Fruit fly (Drosophila melanogaster) whole organism, prepupa: ENCODE results near the gene CG1785.

Source experiments
- Blimp-1 ChIP-seq: fragments of 200-800 bp; sonication (Bioruptor generic); optimal IDR thresholded peaks from 3 replicates; lab custom pipeline; 2017; ENCODE audit warnings: missing biosample characterization, missing genetic modification characterization, mild to moderate bottlenecking, moderate library complexity, missing genetic modification reagents
- CG10631 ChIP-seq: fragments of 200-800 bp; sonication (Bioruptor generic); optimal IDR thresholded peaks from 2 replicates; lab custom pipeline; 2016; ENCODE audit warnings: missing biosample characterization, missing genetic modification characterization
- CG10669 ChIP-seq: fragments of 200-800 bp; sonication (Bioruptor generic); optimal IDR thresholded peaks from 3 replicates; lab custom pipeline; 2018; ENCODE audit warnings: missing biosample characterization, mild to moderate bottlenecking, missing genetic modification characterization, moderate library complexity
- CG11294 ChIP-seq: fragments of 200-800 bp; sonication (Bioruptor generic); IDR thresholded peaks from 2 replicates; pipeline ENCODE4 v1.3.6; 2022; ENCODE audit warnings: missing biosample characterization, missing genetic modification characterization
- CG11902 ChIP-seq: fragments of 200-800 bp; sonication (Bioruptor generic); optimal IDR thresholded peaks from 3 replicates; lab custom pipeline; 2016; ENCODE audit warnings: missing biosample characterization, missing genetic modification characterization
- CG15336 ChIP-seq: fragments of 200-800 bp; sonication (Bioruptor generic); IDR thresholded peaks from 2 replicates; pipeline ENCODE4 v1.3.6; 2022; ENCODE audit warnings: missing biosample characterization, missing genetic modification characterization
- CG16779 ChIP-seq: fragments of 200-800 bp; sonication (Bioruptor generic); optimal IDR thresholded peaks from 3 replicates; lab custom pipeline; 2017; ENCODE audit warnings: missing biosample characterization, mild to moderate bottlenecking, missing genetic modification characterization
- CG3032 ChIP-seq: fragments of 200-800 bp; optimal IDR thresholded peaks from 2 replicates; lab custom pipeline; 2019; ENCODE audit warnings: missing biosample characterization, mild to moderate bottlenecking, missing genetic modification characterization, moderate library complexity
- CG31627 ChIP-seq: fragments of 200-800 bp; sonication (Bioruptor generic); optimal IDR thresholded peaks from 3 replicates; lab custom pipeline; 2016; ENCODE audit warnings: missing biosample characterization, missing genetic modification characterization
- CG32006 ChIP-seq: fragments of 200-800 bp; sonication (Bioruptor generic); optimal IDR thresholded peaks from 3 replicates; lab custom pipeline; 2017; ENCODE audit warnings: missing biosample characterization, mild to moderate bottlenecking, missing genetic modification characterization
- CG4318 ChIP-seq: fragments of 200-800 bp; sonication (Bioruptor generic); optimal IDR thresholded peaks from 3 replicates; lab custom pipeline; 2017; ENCODE audit warnings: missing biosample characterization, mild to moderate bottlenecking, missing genetic modification characterization
- CG6163 ChIP-seq: fragments of 200-800 bp; sonication (Bioruptor generic); IDR thresholded peaks from 3 replicates; pipeline ENCODE4 v1.3.6; 2022; ENCODE audit warnings: missing biosample characterization, missing genetic modification characterization
- CG6276 ChIP-seq: fragments of 200-800 bp; sonication (Bioruptor generic); optimal IDR thresholded peaks from 2 replicates; lab custom pipeline; 2017; ENCODE audit warnings: missing biosample characterization, mild to moderate bottlenecking, missing genetic modification characterization
- CG6792 ChIP-seq: fragments of 200-800 bp; sonication (Bioruptor generic); optimal IDR thresholded peaks from 3 replicates; lab custom pipeline; 2016; ENCODE audit warnings: missing biosample characterization, missing genetic modification characterization
- CG6854 ChIP-seq: fragments of 200-800 bp; sonication (Bioruptor generic); optimal IDR thresholded peaks from 2 replicates; lab custom pipeline; 2017; ENCODE audit warnings: missing biosample characterization, mild to moderate bottlenecking, missing genetic modification characterization
- CG7368 ChIP-seq: fragments of 200-800 bp; sonication (Bioruptor generic); optimal IDR thresholded peaks from 3 replicates; lab custom pipeline; 2016; ENCODE audit warnings: missing biosample characterization, missing genetic modification characterization
- CG8119 ChIP-seq: fragments of 200-800 bp; sonication (Bioruptor generic); IDR thresholded peaks from 3 replicates; pipeline ENCODE4 v1.3.6; 2022; ENCODE audit warnings: missing biosample characterization, missing genetic modification characterization
- CG8632 ChIP-seq: fragments of 200-800 bp; sonication (Bioruptor generic); optimal IDR thresholded peaks from 3 replicates; lab custom pipeline; 2016; ENCODE audit warnings: missing biosample characterization, missing genetic modification characterization
- CG9139 ChIP-seq: fragments of 200-800 bp; sonication (Bioruptor generic); optimal IDR thresholded peaks from 3 replicates; lab custom pipeline; 2017; ENCODE audit warnings: missing biosample characterization, mild to moderate bottlenecking, missing genetic modification characterization
- Eip75B ChIP-seq: fragments of 200-800 bp; sonication (Bioruptor generic); optimal IDR thresholded peaks from 3 replicates; lab custom pipeline; 2016; ENCODE audit warnings: missing biosample characterization, missing genetic modification characterization
- Eip78C ChIP-seq: fragments of 200-800 bp; sonication (Bioruptor generic); peaks from one replicate; lab custom pipeline; 2016; ENCODE audit warnings: missing biosample characterization, missing genetic modification characterization
- Eip93F ChIP-seq: fragments of 200-800 bp; sonication (Bioruptor generic); optimal IDR thresholded peaks from 2 replicates; lab custom pipeline; 2016; ENCODE audit warnings: missing biosample characterization, mild to moderate bottlenecking, missing genetic modification characterization
- Ets96B ChIP-seq: fragments of 200-800 bp; optimal IDR thresholded peaks from 2 replicates; lab custom pipeline; 2019; ENCODE audit warnings: missing biosample characterization, mild to moderate bottlenecking, missing genetic modification characterization, moderate library complexity
- Gug ChIP-seq: fragments of 200-800 bp; sonication (Bioruptor generic); IDR thresholded peaks from 2 replicates; pipeline ENCODE4 v1.3.6; 2022; ENCODE audit warnings: missing biosample characterization, missing genetic modification characterization
- Hr39 ChIP-seq: fragments of 200-800 bp; sonication (Bioruptor generic); optimal IDR thresholded peaks from 2 replicates; lab custom pipeline; 2016; ENCODE audit warnings: missing biosample characterization, missing genetic modification characterization
- Hr4 ChIP-seq: fragments of 200-800 bp; sonication (Bioruptor generic); optimal IDR thresholded peaks from 3 replicates; lab custom pipeline; 2016; ENCODE audit warnings: missing biosample characterization, missing genetic modification characterization
- Lpt ChIP-seq: fragments of 200-800 bp; sonication (Bioruptor generic); optimal IDR thresholded peaks from 3 replicates; lab custom pipeline; 2016; ENCODE audit warnings: missing biosample characterization, missing genetic modification characterization
- Met ChIP-seq: fragments of 200-800 bp; sonication (Bioruptor generic); optimal IDR thresholded peaks from 3 replicates; lab custom pipeline; 2016; ENCODE audit warnings: missing biosample characterization, missing genetic modification characterization
- OdsH ChIP-seq: fragments of 200-800 bp; sonication (Bioruptor generic); optimal IDR thresholded peaks from 3 replicates; lab custom pipeline; 2016; ENCODE audit warnings: missing biosample characterization, missing genetic modification characterization
- Sox102F ChIP-seq: fragments of 200-800 bp; sonication (Bioruptor generic); optimal IDR thresholded peaks from 2 replicates; lab custom pipeline; 2016; ENCODE audit warnings: missing biosample characterization, mild to moderate bottlenecking, missing genetic modification characterization
- Sox14 ChIP-seq: fragments of 200-800 bp; sonication (Bioruptor generic); optimal IDR thresholded peaks from 3 replicates; lab custom pipeline; 2016; ENCODE audit warnings: missing biosample characterization, missing genetic modification characterization
- Sox15 ChIP-seq: fragments of 200-800 bp; sonication (Bioruptor generic); optimal IDR thresholded peaks from 3 replicates; lab custom pipeline; 2016; ENCODE audit warnings: missing biosample characterization, missing genetic modification characterization
- achi ChIP-seq: fragments of 200-800 bp; sonication (Bioruptor generic); optimal IDR thresholded peaks from 3 replicates; lab custom pipeline; 2016; ENCODE audit warnings: missing biosample characterization, missing genetic modification characterization
- acj6 ChIP-seq: fragments of 200-800 bp; sonication (Bioruptor generic); optimal IDR thresholded peaks from 3 replicates; lab custom pipeline; 2016; ENCODE audit warnings: missing biosample characterization, missing genetic modification characterization
- cyc ChIP-seq: fragments of 200-800 bp; sonication (Bioruptor generic); optimal IDR thresholded peaks from 3 replicates; lab custom pipeline; 2016; ENCODE audit warnings: missing biosample characterization, missing genetic modification characterization
- dac ChIP-seq: fragments of 200-800 bp; sonication (Bioruptor generic); optimal IDR thresholded peaks from 2 replicates; lab custom pipeline; 2017; ENCODE audit warnings: missing biosample characterization, mild to moderate bottlenecking, missing genetic modification characterization
- dsx ChIP-seq: fragments of 200-800 bp; optimal IDR thresholded peaks from 3 replicates; lab custom pipeline; 2019; ENCODE audit warnings: missing biosample characterization, mild to moderate bottlenecking, missing genetic modification characterization, moderate library complexity; ENCODE audit not compliant: poor library complexity, severe bottlenecking
- eg ChIP-seq: fragments of 200-800 bp; sonication (Bioruptor generic); IDR thresholded peaks from 3 replicates; pipeline ENCODE4 v1.3.6; 2022; ENCODE audit warnings: missing biosample characterization, missing genetic modification characterization
- esn ChIP-seq: fragments of 200-800 bp; sonication (Bioruptor generic); optimal IDR thresholded peaks from 2 replicates; lab custom pipeline; 2016; ENCODE audit warnings: missing biosample characterization, mild to moderate bottlenecking, missing genetic modification characterization, moderate library complexity
- fd59A ChIP-seq: fragments of 200-800 bp; sonication (Bioruptor generic); optimal IDR thresholded peaks from 2 replicates; lab custom pipeline; 2017; ENCODE audit warnings: missing biosample characterization, mild to moderate bottlenecking, missing genetic modification characterization, missing genetic modification reagents
- fd85E ChIP-seq: fragments of 200-800 bp; sonication (Bioruptor generic); optimal IDR thresholded peaks from 3 replicates; lab custom pipeline; 2016; ENCODE audit warnings: missing biosample characterization, missing genetic modification characterization
- fkh ChIP-seq: fragments of 200-800 bp; sonication (Bioruptor generic); optimal IDR thresholded peaks from 3 replicates; lab custom pipeline; 2017; ENCODE audit warnings: missing biosample characterization, mild to moderate bottlenecking, missing genetic modification characterization, moderate library complexity
- salr ChIP-seq, 2 experiments: fragments of 200-800 bp; sonication (Bioruptor generic); optimal IDR thresholded peaks; 3 replicates each; lab custom pipeline; 2016 to 2018; ENCODE audit warnings: missing biosample characterization in 2 of 2, missing genetic modification characterization in 2 of 2, mild to moderate bottlenecking in 1 of 2
- ss ChIP-seq, 2 experiments: fragments of 200-800 bp; sonication (Bioruptor generic); optimal IDR thresholded peaks; 2 replicates in 1 of 2; 3 replicates in 1 of 2; lab custom pipeline; 2017 to 2018; ENCODE audit warnings: mild to moderate bottlenecking in 2 of 2, missing biosample characterization in 2 of 2, missing genetic modification characterization in 2 of 2, moderate library complexity in 1 of 2
- svp ChIP-seq: fragments of 200-800 bp; sonication (Bioruptor generic); peaks from one replicate; lab custom pipeline; 2016; ENCODE audit warnings: missing biosample characterization, missing genetic modification characterization
- topi ChIP-seq: fragments of 200-800 bp; sonication (Bioruptor generic); optimal IDR thresholded peaks from 3 replicates; lab custom pipeline; 2016; ENCODE audit warnings: missing biosample characterization, missing genetic modification characterization
- vri ChIP-seq: fragments of 200-800 bp; sonication (Bioruptor generic); optimal IDR thresholded peaks from 3 replicates; lab custom pipeline; 2016; ENCODE audit warnings: missing biosample characterization, mild to moderate bottlenecking, missing genetic modification characterization

The CG1785 gene

dm6 chrX:8676631-8677224 lies 38.0 kb upstream of the CG1785 start, which contains the start of gene Rubicon (continued):
- TF ChIP-seq Met (GFP tag; lab: Kevin White, UChicago) (no peak), CG7368 (no peak), dac (GFP tag; lab: Kevin White, UChicago) (peak; percentile 42), CG16779 (tag; lab: Kevin White, UChicago) (peak; percentile 64), acj6 (GFP tag; lab: Kevin White, UChicago) (no peak), dsx (GFP tag; lab: Kevin White, UChicago) (peak; percentile 49), ss (GFP tag; optimal IDR thresholded peaks at IDR 0.05; lab: Kevin White, UChicago) (peak; percentile 67 to 71), vri (GFP tag; lab: Kevin White, UChicago) (no peak), CG9139 (GFP tag; lab: Kevin White, UChicago) (peak; percentile 79), Eip75B (GFP tag; lab: Kevin White, UChicago) (no peak), salr (GFP tag; optimal IDR thresholded peaks at IDR 0.05; lab: Kevin White, UChicago) (peak in 1 of 2 experiments; percentile 66), Ets96B (tag; lab: Kevin White, UChicago) (peak; percentile 53), CG8632 (no peak), fd59A (GFP tag; lab: Kevin White, UChicago) (peak; percentile 50), CG11294 (GFP tag; lab: Robert Waterston, UW) (no peak), CG6854 (GFP tag; lab: Kevin White, UChicago) (peak; percentile 5), fkh (GFP tag; lab: Kevin White, UChicago) (peak; percentile 62), Eip93F (GFP tag; lab: Kevin White, UChicago) (no peak)

- peak; percentile 49 for TF ChIP-seq Gug (GFP tag; lab: Robert Waterston, UW)
- TF ChIP-seq Eip78C (GFP tag; lab: Kevin White, UChicago): peak; percentile 98
- peak; percentile 21 for TF ChIP-seq achi (GFP tag; lab: Kevin White, UChicago)
- no peak for TF ChIP-seq Sox15 (GFP tag; lab: Kevin White, UChicago)
- peak; percentile 77 for TF ChIP-seq CG3032
- TF ChIP-seq CG15336 (GFP tag; lab: Robert Waterston, UW): peak; percentile 52
- TF ChIP-seq Hr4 (GFP tag; lab: Kevin White, UChicago): peak; percentile 93
- TF ChIP-seq topi (GFP tag; lab: Kevin White, UChicago): peak; percentile 53
- TF ChIP-seq CG9139 (GFP tag; lab: Kevin White, UChicago): no peak
- TF ChIP-seq CG10631 (GFP tag; lab: Kevin White, UChicago): no peak
- peak; percentile 27 for TF ChIP-seq acj6 (GFP tag; lab: Kevin White, UChicago)
- TF ChIP-seq CG16779 (tag; lab: Kevin White, UChicago): peak; percentile 61
- peak; percentile 76 for TF ChIP-seq Eip93F (GFP tag; lab: Kevin White, UChicago)
- TF ChIP-seq Lpt (GFP tag; lab: Kevin White, UChicago): no peak
- peak; percentile 96 for TF ChIP-seq svp (GFP tag; lab: Kevin White, UChicago)
- TF ChIP-seq Ets96B (tag; lab: Kevin White, UChicago): peak; percentile 2
- peak; percentile 35 for TF ChIP-seq cyc (GFP tag; lab: Kevin White, UChicago)
- TF ChIP-seq fd85E (GFP tag; lab: Kevin White, UChicago): no peak
- peak; percentile 57 for TF ChIP-seq Hr39
- TF ChIP-seq CG4318 (GFP tag; lab: Kevin White, UChicago): peak; percentile 33
- TF ChIP-seq CG6276: no peak
- no peak for TF ChIP-seq Blimp-1 (GFP tag; lab: Kevin White, UChicago)
- TF ChIP-seq CG8119 (GFP tag; lab: Robert Waterston, UW): peak; percentile 12; the same call in 2 of the 3 replicates
- TF ChIP-seq esn (GFP tag; lab: Kevin White, UChicago): peak; percentile 58
- peak; percentile 14 for TF ChIP-seq fkh (GFP tag; lab: Kevin White, UChicago)
- peak; percentile 96 for TF ChIP-seq eg (GFP tag; lab: Robert Waterston, UW)
- peak; percentile 50 for TF ChIP-seq CG31627 (GFP tag; lab: Kevin White, UChicago)
- no peak for TF ChIP-seq salr (GFP tag; optimal IDR thresholded peaks at IDR 0.05; lab: Kevin White, UChicago)
- peak; percentile 45 for TF ChIP-seq CG7368
- TF ChIP-seq dsx (GFP tag; lab: Kevin White, UChicago): peak; percentile 82
- peak; percentile 69 for TF ChIP-seq Met (GFP tag; lab: Kevin White, UChicago)
- no peak for TF ChIP-seq CG11902 (GFP tag; lab: Kevin White, UChicago)
- TF ChIP-seq vri (GFP tag; lab: Kevin White, UChicago): peak; percentile 9
- peak; percentile 14 for TF ChIP-seq Sox102F
- peak; percentile 47 for TF ChIP-seq OdsH (GFP tag; lab: Kevin White, UChicago)
- TF ChIP-seq CG6163: peak; percentile 89
- TF ChIP-seq CG6792: peak; percentile 14
- peak; percentile 28 for TF ChIP-seq Sox14 (GFP tag; lab: Kevin White, UChicago)
- TF ChIP-seq CG32006 (GFP tag; lab: Kevin White, UChicago): peak; percentile 64
- no peak for TF ChIP-seq CG10669 (GFP tag; lab: Kevin White, UChicago)
Observed at dm6 chrX:8677434-8677833, 37.3 kb upstream of the CG1785 start.
